Worm (Caenorhabditis elegans) whole organism, L4 larva: ENCODE measurements around the gene ZK105.14.

ENCODE experiments used
- D1046.2 ChIP-seq: fragments of 200-800 bp; sonication (Bioruptor generic); IDR thresholded peaks from 2 replicates; pipeline ENCODE4 v1.3.6; 2022; ENCODE audit warnings: missing genetic modification characterization, missing compliant biosample characterization
- F44E2.7 ChIP-seq: fragments of 200-800 bp; sonication (Bioruptor generic); IDR thresholded peaks from 2 replicates; pipeline ENCODE4 v2.1.2; 2022; ENCODE audit warnings: missing genetic modification characterization, missing compliant biosample characterization
- F49E8.2 ChIP-seq: sonication (generic microtip); optimal IDR thresholded peaks from 2 replicates; lab custom pipeline; 2016; ENCODE audit warnings: missing compliant biosample characterization, mild to moderate bottlenecking, missing genetic modification characterization, borderline replicate concordance
- T20F7.1 ChIP-seq: fragments of 200-800 bp; sonication (Bioruptor generic); optimal IDR thresholded peaks from 2 replicates; lab custom pipeline; 2018; ENCODE audit warnings: mild to moderate bottlenecking, missing genetic modification characterization, missing compliant biosample characterization
- T26A8.4 ChIP-seq: fragments of 200-800 bp; sonication (Bioruptor generic); IDR thresholded peaks from 2 replicates; pipeline ENCODE4 v1.3.6; 2022; ENCODE audit warnings: missing genetic modification characterization, missing compliant biosample characterization
- Y105C5A.15 ChIP-seq: fragments of 200-800 bp; sonication (Bioruptor generic); IDR thresholded peaks from 2 replicates; pipeline ENCODE4 v1.3.6; 2022; ENCODE audit warnings: missing genetic modification characterization, missing compliant biosample characterization
- Y48G9A.11 ChIP-seq: fragments of 200-800 bp; sonication (Bioruptor generic); IDR thresholded peaks from 2 replicates; pipeline ENCODE4 v1.3.6; 2022; ENCODE audit warnings: missing genetic modification reagents, missing genetic modification characterization, missing compliant biosample characterization
- Y5F2A.4 ChIP-seq: fragments of 200-800 bp; sonication (Bioruptor generic); optimal IDR thresholded peaks from 2 replicates; lab custom pipeline; 2018; ENCODE audit warnings: mild to moderate bottlenecking, missing genetic modification characterization, missing compliant biosample characterization
- ZK546.5 ChIP-seq, 2 experiments: sonication (generic microtip); optimal IDR thresholded peaks; 2 replicates each; lab custom pipeline; 2017; ENCODE audit warnings: missing biosample characterization in 2 of 2, missing genetic modification characterization in 2 of 2
- ceh-44 ChIP-seq: fragments of 200-800 bp; sonication (Bioruptor generic); IDR thresholded peaks from 2 replicates; pipeline ENCODE4 v1.3.6; 2022; ENCODE audit warnings: missing genetic modification reagents, missing genetic modification characterization, missing compliant biosample characterization
- ceh-82 ChIP-seq: sonication (generic microtip); optimal IDR thresholded peaks from 2 replicates; lab custom pipeline; 2017; ENCODE audit warnings: missing biosample characterization, missing genetic modification characterization
- ces-1 ChIP-seq: fragments of 150-350 bp; sonication (generic microtip); optimal IDR thresholded peaks from 4 replicates; lab custom pipeline; 2014; ENCODE audit warnings: missing biosample characterization, missing genetic modification reagents, missing genetic modification characterization
- ctbp-1 ChIP-seq: fragments of 200-800 bp; sonication (Bioruptor generic); IDR thresholded peaks from 2 replicates; pipeline ENCODE4 v1.3.6; 2022; ENCODE audit warnings: missing genetic modification reagents, missing genetic modification characterization, missing compliant biosample characterization
- daf-16 ChIP-seq, 3 experiments: sonication (generic microtip); optimal IDR thresholded peaks; 2 replicates each; lab custom pipeline; 2016 to 2017; ENCODE audit warnings: missing genetic modification characterization in 3 of 3, missing genetic modification reagents in 3 of 3, mild to moderate bottlenecking in 2 of 3, missing compliant biosample characterization in 2 of 3, missing biosample characterization in 1 of 3, moderate library complexity in 1 of 3
- daf-19 ChIP-seq: fragments of 200-800 bp; sonication (Bioruptor generic); conservative IDR thresholded peaks from 2 replicates; pipeline ENCODE4 v1.3.6; 2022; ENCODE audit warnings: missing genetic modification characterization, missing compliant biosample characterization
- dmd-6 ChIP-seq: fragments of 200-800 bp; sonication (Bioruptor generic); IDR thresholded peaks from 2 replicates; pipeline ENCODE4 v1.3.6; 2022; ENCODE audit warnings: missing genetic modification reagents, missing genetic modification characterization, missing compliant biosample characterization
- dmd-8 ChIP-seq: fragments of 200-800 bp; sonication (Bioruptor generic); IDR thresholded peaks from 2 replicates; pipeline ENCODE4 v1.3.6; 2022; ENCODE audit warnings: missing genetic modification characterization, missing compliant biosample characterization
- duxl-1 ChIP-seq: sonication (generic microtip); optimal IDR thresholded peaks from 2 replicates; lab custom pipeline; 2016; ENCODE audit warnings: mild to moderate bottlenecking, missing genetic modification characterization, moderate library complexity, missing compliant biosample characterization; ENCODE audit not compliant: poor library complexity
- dve-1 ChIP-seq: sonication (generic microtip); optimal IDR thresholded peaks from 2 replicates; lab custom pipeline; 2017; ENCODE audit warnings: antibody characterized with exemption, mild to moderate bottlenecking, missing genetic modification characterization, missing compliant biosample characterization; ENCODE audit not compliant: insufficient read depth
- egl-27 ChIP-seq: sonication (generic microtip); optimal IDR thresholded peaks from 3 replicates; lab custom pipeline; 2017; ENCODE audit warnings: missing biosample characterization, missing genetic modification reagents, missing genetic modification characterization
- egl-43 ChIP-seq: fragments of 200-800 bp; sonication (Bioruptor generic); IDR thresholded peaks from 2 replicates; pipeline ENCODE4 v1.3.6; 2022; ENCODE audit warnings: missing genetic modification reagents, missing genetic modification characterization, missing compliant biosample characterization
- fkh-10 ChIP-seq: fragments of 150-350 bp; optimal IDR thresholded peaks from 2 replicates; lab custom pipeline; 2014; ENCODE audit warnings: missing biosample characterization, missing genetic modification reagents, missing genetic modification characterization
- gei-8 ChIP-seq: fragments of 200-800 bp; sonication (Bioruptor generic); optimal IDR thresholded peaks from 2 replicates; lab custom pipeline; 2018; ENCODE audit warnings: mild to moderate bottlenecking, missing genetic modification characterization, missing compliant biosample characterization
- hlh-11 ChIP-seq: fragments of 200-800 bp; sonication (Bioruptor generic); optimal IDR thresholded peaks from 2 replicates; lab custom pipeline; 2018; ENCODE audit warnings: mild to moderate bottlenecking, missing genetic modification characterization, missing compliant biosample characterization
- lim-7 ChIP-seq: fragments of 200-800 bp; sonication (Bioruptor generic); IDR thresholded peaks from 2 replicates; pipeline ENCODE4 v1.3.6; 2022; ENCODE audit warnings: missing genetic modification characterization, missing compliant biosample characterization
- lin-15B ChIP-seq: fragments of 150-350 bp; sonication (generic microtip); optimal IDR thresholded peaks from 3 replicates; lab custom pipeline; 2014; ENCODE audit warnings: missing biosample characterization, missing genetic modification characterization
- lin-38 ChIP-seq: fragments of 200-800 bp; sonication (Bioruptor generic); IDR thresholded peaks from 2 replicates; pipeline ENCODE4 v1.3.6; 2022; ENCODE audit warnings: missing genetic modification reagents, missing genetic modification characterization, missing compliant biosample characterization
- mdl-1 ChIP-seq, 2 experiments: fragments of 150-350 bp in 1 of 2; sonication (generic microtip) in 1 of 2; optimal IDR thresholded peaks; 2 replicates each; lab custom pipeline; 2014 to 2017; ENCODE audit warnings: missing biosample characterization in 2 of 2, missing genetic modification characterization in 2 of 2
- mdt-29 ChIP-seq: fragments of 200-800 bp; sonication (Bioruptor generic); IDR thresholded peaks from 2 replicates; pipeline ENCODE4 v1.3.6; 2022; ENCODE audit warnings: missing genetic modification reagents, missing genetic modification characterization, missing compliant biosample characterization
- mep-1 ChIP-seq: fragments of 150-350 bp; sonication (generic microtip); optimal IDR thresholded peaks from 3 replicates; lab custom pipeline; 2014; ENCODE audit warnings: missing biosample characterization, missing genetic modification characterization
- mes-2 ChIP-seq: sonication (generic microtip); optimal IDR thresholded peaks from 2 replicates; lab custom pipeline; 2016; ENCODE audit warnings: missing genotype, mild to moderate bottlenecking, missing genetic modification characterization, missing compliant biosample characterization; ENCODE audit not compliant: poor library complexity, severe bottlenecking
- mxl-3 ChIP-seq: fragments of 200-800 bp; sonication (Bioruptor generic); optimal IDR thresholded peaks from 2 replicates; lab custom pipeline; 2018; ENCODE audit warnings: mild to moderate bottlenecking, missing genetic modification characterization, missing compliant biosample characterization
- nhr-102 ChIP-seq: sonication (generic microtip); optimal IDR thresholded peaks from 2 replicates; lab custom pipeline; 2016; ENCODE audit warnings: mild to moderate bottlenecking, missing genetic modification characterization, moderate library complexity, missing compliant biosample characterization
- nhr-28 ChIP-seq: fragments of 150-350 bp; optimal IDR thresholded peaks from 2 replicates; lab custom pipeline; 2014; ENCODE audit warnings: missing biosample characterization, missing genetic modification characterization
- nhr-42 ChIP-seq: fragments of 200-800 bp; sonication (Bioruptor generic); IDR thresholded peaks from 2 replicates; pipeline ENCODE4 v1.3.6; 2022; ENCODE audit warnings: missing genetic modification characterization, missing compliant biosample characterization
- nhr-48 ChIP-seq: sonication (generic microtip); optimal IDR thresholded peaks from 2 replicates; lab custom pipeline; 2016; ENCODE audit warnings: mild to moderate bottlenecking, missing genetic modification characterization, missing compliant biosample characterization
- nhr-6 ChIP-seq: fragments of 150-350 bp; optimal IDR thresholded peaks from 2 replicates; lab custom pipeline; 2014; ENCODE audit warnings: missing biosample characterization, missing genetic modification characterization
- nhr-77 ChIP-seq: fragments of 150-350 bp; optimal IDR thresholded peaks from 2 replicates; lab custom pipeline; 2014; ENCODE audit warnings: missing biosample characterization, missing genetic modification characterization
- snpc-1.2 ChIP-seq: fragments of 200-800 bp; sonication (Bioruptor generic); IDR thresholded peaks from 2 replicates; pipeline ENCODE4 v1.3.6; 2022; ENCODE audit warnings: missing genetic modification reagents, missing genetic modification characterization, missing compliant biosample characterization
- spr-3 ChIP-seq: fragments of 200-800 bp; sonication (Bioruptor generic); optimal IDR thresholded peaks from 2 replicates; lab custom pipeline; 2018; ENCODE audit warnings: mild to moderate bottlenecking, missing genetic modification characterization, missing compliant biosample characterization
- tra-1 ChIP-seq: fragments of 200-800 bp; sonication (Bioruptor generic); IDR thresholded peaks from 2 replicates; pipeline ENCODE4 v1.3.6; 2022; ENCODE audit warnings: missing genetic modification reagents, missing genetic modification characterization, missing compliant biosample characterization
- unc-130 ChIP-seq: sonication (generic microtip); optimal IDR thresholded peaks from 2 replicates; lab custom pipeline; 2016; ENCODE audit warnings: missing genetic modification reagents, missing genetic modification characterization, missing compliant biosample characterization
- vab-7 ChIP-seq: fragments of 200-800 bp; sonication (Bioruptor generic); IDR thresholded peaks from 2 replicates; pipeline ENCODE4 v1.3.6; 2022; ENCODE audit warnings: missing genetic modification reagents, missing genetic modification characterization, missing compliant biosample characterization
- zag-1 ChIP-seq: fragments of 150-350 bp; optimal IDR thresholded peaks from 2 replicates; lab custom pipeline; 2014; ENCODE audit warnings: missing biosample characterization, missing genetic modification characterization
- zip-11 ChIP-seq: fragments of 200-800 bp; sonication (Bioruptor generic); IDR thresholded peaks from 2 replicates; pipeline ENCODE4 v1.3.6; 2022; ENCODE audit warnings: missing genetic modification characterization, missing compliant biosample characterization
- zip-2 ChIP-seq: fragments of 150-350 bp; optimal IDR thresholded peaks from 2 replicates; lab custom pipeline; 2014; ENCODE audit warnings: missing biosample characterization, missing genetic modification characterization
- ztf-7 ChIP-seq: fragments of 150-350 bp; optimal IDR thresholded peaks from 2 replicates; lab custom pipeline; 2014; ENCODE audit warnings: missing biosample characterization, missing genetic modification characterization

ZK105.14 gene

ce11 chrV:7744068-7744467, 22.2 kb upstream of the ZK105.14 start (continued):
- peak; percentile 49 for TF ChIP-seq mxl-3 (GFP tag; lab: Kevin White, UChicago)
- TF ChIP-seq F49E8.2 (tag; lab: Kevin White, UChicago), result no peak
- TF ChIP-seq nhr-6, result no peak
- peak; percentile 97 for TF ChIP-seq dve-1 (tag; lab: Kevin White, UChicago)
- TF ChIP-seq unc-130 (GFP tag; lab: Kevin White, UChicago), result no peak
- TF ChIP-seq mep-1 (tag; lab: Kevin White, UChicago), result peak; percentile 53
- no peak for TF ChIP-seq daf-19 (GFP tag; lab: Robert Waterston, UW)
- TF ChIP-seq Y105C5A.15, result no peak
- no peak for TF ChIP-seq dmd-8 (GFP tag; lab: Robert Waterston, UW)
- peak; percentile 37 for TF ChIP-seq T20F7.1 (GFP tag; lab: Kevin White, UChicago)
- TF ChIP-seq Y48G9A.11 (GFP tag; lab: Robert Waterston, UW), result no peak
- TF ChIP-seq nhr-77 (tag; lab: Kevin White, UChicago), result peak; percentile 25
- TF ChIP-seq egl-27 (tag; lab: Kevin White, UChicago), result no peak
- no peak for TF ChIP-seq ztf-7
- no peak for TF ChIP-seq vab-7 (GFP tag; lab: Robert Waterston, UW)
- no peak for TF ChIP-seq zip-11 (GFP tag; lab: Robert Waterston, UW)
- no peak for TF ChIP-seq lim-7
- no peak for TF ChIP-seq fkh-10 (GFP tag; lab: Kevin White, UChicago)
- TF ChIP-seq daf-16 (GFP tag; optimal IDR thresholded peaks at IDR 0.05; lab: Kevin White, UChicago), result peak in 1 of 2 experiments; percentile 69
- peak; percentile 89 for TF ChIP-seq daf-16 (tag; optimal IDR thresholded peaks at IDR 0.05; lab: Kevin White, UChicago)
- no peak for TF ChIP-seq lin-15B (tag; lab: Kevin White, UChicago)
- TF ChIP-seq duxl-1 (tag; lab: Kevin White, UChicago), result peak; percentile 15
- no peak for TF ChIP-seq F44E2.7
- no peak for TF ChIP-seq lin-38 (GFP tag; lab: Robert Waterston, UW)
- no peak for TF ChIP-seq D1046.2
- no peak for TF ChIP-seq ceh-82
- TF ChIP-seq mdt-29 (GFP tag; lab: Robert Waterston, UW), result peak; percentile 63; the same call in 1 of the 2 replicates
- peak; percentile 100 for TF ChIP-seq tra-1 (GFP tag; lab: Robert Waterston, UW)
- peak; percentile 85 for TF ChIP-seq nhr-102 (tag; lab: Kevin White, UChicago)
- peak; percentile 99 for TF ChIP-seq dmd-6 (GFP tag; lab: Robert Waterston, UW)
- no peak for TF ChIP-seq Y5F2A.4 (GFP tag; lab: Kevin White, UChicago)
- no peak for TF ChIP-seq ZK546.5 (tag; optimal IDR thresholded peaks at IDR 0.05; lab: Kevin White, UChicago)
- no peak for TF ChIP-seq ceh-44 (GFP tag; lab: Robert Waterston, UW)
- no peak for TF ChIP-seq ces-1 (GFP tag; lab: Kevin White, UChicago)
- peak; percentile 75 for TF ChIP-seq nhr-28
- peak; percentile 33 for TF ChIP-seq gei-8 (GFP tag; lab: Kevin White, UChicago)
- no peak for TF ChIP-seq nhr-42
- TF ChIP-seq zag-1 (tag; lab: Kevin White, UChicago), result no peak
- peak in 1 of 2 experiments; percentile 2 for TF ChIP-seq mdl-1 (tag; optimal IDR thresholded peaks at IDR 0.05; lab: Kevin White, UChicago)
- no peak for TF ChIP-seq snpc-1.2
- TF ChIP-seq ctbp-1, result no peak
- 0 out of 2 replicates have a peak, but pooled peaks have one; percentile 47 for TF ChIP-seq T26A8.4
- no peak for TF ChIP-seq egl-43 (GFP tag; lab: Robert Waterston, UW)
- TF ChIP-seq mes-2 (tag; lab: Kevin White, UChicago), result peak; percentile 29
- TF ChIP-seq nhr-48 (tag; lab: Kevin White, UChicago), result peak; percentile 88
- peak; percentile 97 for TF ChIP-seq hlh-11
- no peak for TF ChIP-seq zip-2 (tag; lab: Kevin White, UChicago)
- no peak for TF ChIP-seq spr-3 (GFP tag; lab: Kevin White, UChicago)
